Fruit fly (Drosophila melanogaster) Kc167 (cell line): ENCODE measurements around the gene CG32081.

Experiments
- Myc ChIP-seq: fragments of >200 bp; optimal IDR thresholded peaks from 2 replicates; lab custom pipeline; 2017; ENCODE audit warnings: missing external identifiers
- insv ChIP-seq: fragments of >200 bp; optimal IDR thresholded peaks from 3 replicates; lab custom pipeline; 2018; ENCODE audit warnings: missing external identifiers
- psq ChIP-seq: fragments of >200 bp; optimal IDR thresholded peaks from 2 replicates; lab custom pipeline; 2017; ENCODE audit warnings: missing external identifiers
- ttk ChIP-seq: sonication (Bioruptor generic); optimal IDR thresholded peaks from 2 replicates; lab custom pipeline; 2017; ENCODE audit warnings: missing external identifiers

dm6 chr3L:10989305-10989704 is 38.1 kb upstream of the CG32081 start:
- TF ChIP-seq ttk (lab: Kevin White, UChicago) (no peak), psq (lab: Kevin White, UChicago) (no peak), insv (lab: Kevin White, UChicago) (no peak), Myc (lab: Kevin White, UChicago) (no peak)
